Worm (Caenorhabditis elegans): ENCODE data around the gene sec-10.
A peak's percentile ranks its signal among the peaks of the same experiment; 100 is the strongest.

The sec-10 gene

ce11 chrIV:7796432-7797113 is 14.3 kb upstream of the sec-10 start, which contains the start of gene sgo-1 (continued):
- TF ChIP-seq mes-4 (tag; optimal IDR thresholded peaks at IDR 0.05) (no peak), F33H1.4 (GFP tag; IDR thresholded peaks at IDR 0.05) (peak; percentile 100), unc-130 (GFP tag; optimal IDR thresholded peaks at IDR 0.05) (peak; percentile 87), ccch-3 (GFP tag; optimal IDR thresholded peaks at IDR 0.05) (no peak), attf-5 (GFP tag; optimal IDR thresholded peaks at IDR 0.05) (no peak), athp-1 (tag; optimal IDR thresholded peaks at IDR 0.05) (peak; percentile 70), C17E4.6 (GFP tag; IDR thresholded peaks at IDR 0.05) (peak; percentile 88), mxl-1 (tag; optimal IDR thresholded peaks at IDR 0.05) (no peak), nfya-2 (GFP tag; IDR thresholded peaks at IDR 0.05) (peak; percentile 70; the same call in 1 of the 2 replicates), ama-1 (optimal IDR thresholded peaks at IDR 0.05) (no peak), ama-1 (GFP tag; optimal IDR thresholded peaks at IDR 0.05) (no peak), let-526 (GFP tag; IDR thresholded peaks at IDR 0.05) (no peak), aptf-3 (GFP tag; IDR thresholded peaks at IDR 0.05) (no peak), ztf-22 (GFP tag; optimal IDR thresholded peaks at IDR 0.05) (no peak), hlh-26 (GFP tag; conservative IDR thresholded peaks at IDR 0.05) (no peak), sea-2 (GFP tag; IDR thresholded peaks at IDR 0.05) (no peak), rpc-1 (optimal IDR thresholded peaks at IDR 0.05) (no peak), rpc-1 (tag; optimal IDR thresholded peaks at IDR 0.05) (no peak), mcd-1 (GFP tag; IDR thresholded peaks at IDR 0.05) (peak; percentile 78), atf-7 (tag; optimal IDR thresholded peaks at IDR 0.05) (no peak), madf-3 (GFP tag; IDR thresholded peaks at IDR 0.05) (peak; percentile 97), snpc-3.4 (tag; optimal IDR thresholded peaks at IDR 0.05) (peak; percentile 95), hmg-1.2 (GFP tag; IDR thresholded peaks at IDR 0.05) (peak; percentile 68), K11D2.4 (GFP tag; IDR thresholded peaks at IDR 0.05) (no peak), nhr-90 (tag; optimal IDR thresholded peaks at IDR 0.05) (no peak), F52B5.7 (tag; optimal IDR thresholded peaks at IDR 0.05) (no peak), tbx-9 (tag; optimal IDR thresholded peaks at IDR 0.05; ENCODE audit: borderline replicate concordance) (no peak), nhr-179 (tag; optimal IDR thresholded peaks at IDR 0.05) (no peak), nfyb-1 (GFP tag; IDR thresholded peaks at IDR 0.05) (peak; percentile 62; the same call in 1 of the 2 replicates), K12H6.12 (tag; optimal IDR thresholded peaks at IDR 0.05) (no peak), lsy-27 (tag; optimal IDR thresholded peaks at IDR 0.05; ENCODE audit: borderline replicate concordance, insufficient read depth) (no peak), dpl-1 (GFP tag; optimal IDR thresholded peaks at IDR 0.05) (peak; percentile 95), lag-1 (GFP tag; IDR thresholded peaks at IDR 0.05) (no peak), lin-54 (GFP tag; optimal IDR thresholded peaks at IDR 0.05) (peak; percentile 91), akir-1 (GFP tag; optimal IDR thresholded peaks at IDR 0.05) (no peak), D2030.7 (GFP tag; IDR thresholded peaks at IDR 0.05) (peak; percentile 99), F57C9.4 (tag; optimal IDR thresholded peaks at IDR 0.05) (no peak), sptf-2 (GFP tag; optimal IDR thresholded peaks at IDR 0.05) (no peak), hrde-1 (tag; optimal IDR thresholded peaks at IDR 0.05; ENCODE audit: borderline replicate concordance) (peak; percentile 69), ceh-27 (GFP tag; optimal IDR thresholded peaks at IDR 0.05) (no peak), bed-1 (GFP tag; IDR thresholded peaks at IDR 0.05) (no peak), lin-26 (GFP tag; IDR thresholded peaks at IDR 0.05) (no peak), ceh-79 (tag; optimal IDR thresholded peaks at IDR 0.05) (no peak), egl-18 (GFP tag; IDR thresholded peaks at IDR 0.05) (no peak), ztf-26 (tag; optimal IDR thresholded peaks at IDR 0.05) (no peak), ztf-18 (tag; optimal IDR thresholded peaks at IDR 0.05) (no peak), Y67H2A.10 (GFP tag; conservative IDR thresholded peaks at IDR 0.05) (0 out of 2 replicates have a peak, but pooled peaks have one; percentile 43), aptf-2 (GFP tag; conservative IDR thresholded peaks at IDR 0.05) (no peak), tbp1 (GFP tag; optimal IDR thresholded peaks at IDR 0.05) (peak; percentile 67), bed-2 (GFP tag; IDR thresholded peaks at IDR 0.05) (no peak)

Data from whole organism, young adult.